Fruit fly (Drosophila melanogaster): ENCODE measurements around the gene retinin.

Gene retinin

dm6 chr3L:16301153-16301552, 30.6 kb upstream of the retinin start, which contains the start of gene CG4982:
TSS of gene CG4982 (plus strand) at chr3L:16301453.
- no peak for TF ChIP-seq usp (GFP tag; optimal IDR thresholded peaks at IDR 0.05)

dm6 chr3L:16303078-16303477, 28.7 kb upstream of the retinin start, which contains the start of gene CG13044:
TSS of gene CG13044 (minus strand) at chr3L:16303178.
- TF ChIP-seq Myc (optimal IDR thresholded peaks at IDR 0.05) (no peak), foxo (GFP tag; optimal IDR thresholded peaks at IDR 0.05) (no peak), sage (GFP tag; optimal IDR thresholded peaks at IDR 0.05) (no peak), br (GFP tag; optimal IDR thresholded peaks at IDR 0.05) (no peak), Hr78 (GFP tag; optimal IDR thresholded peaks at IDR 0.05) (no peak), fru (GFP tag; optimal IDR thresholded peaks at IDR 0.05) (no peak), woc (GFP tag; optimal IDR thresholded peaks at IDR 0.05) (no peak), lola (GFP tag; optimal IDR thresholded peaks at IDR 0.05) (no peak), h (GFP tag; optimal IDR thresholded peaks at IDR 0.05) (no peak), HLH106 (tag; optimal IDR thresholded peaks at IDR 0.05) (no peak), CG9705 (GFP tag; optimal IDR thresholded peaks at IDR 0.05) (no peak), ey (GFP tag; optimal IDR thresholded peaks at IDR 0.05) (no peak), sv (GFP tag; optimal IDR thresholded peaks at IDR 0.05) (no peak), psq (GFP tag; optimal IDR thresholded peaks at IDR 0.05) (no peak), CrebA (GFP tag; optimal IDR thresholded peaks at IDR 0.05; ENCODE audit: borderline replicate concordance) (no peak)

dm6 chr3L:16303982-16304381, 27.8 kb upstream of the retinin start, which contains the start of gene CG43249:
TSS of gene CG43249 (plus strand) at chr3L:16304282.
- no peak for TF ChIP-seq rgr (GFP tag; optimal IDR thresholded peaks at IDR 0.05)
- TF ChIP-seq jim (GFP tag; optimal IDR thresholded peaks at IDR 0.05), result no peak
- TF ChIP-seq sv (GFP tag; optimal IDR thresholded peaks at IDR 0.05), result no peak
- no peak for TF ChIP-seq Dif (GFP tag; optimal IDR thresholded peaks at IDR 0.05; ENCODE audit: partially characterized antibody)
- TF ChIP-seq HLH106 (tag; optimal IDR thresholded peaks at IDR 0.05), result no peak
- no peak for TF ChIP-seq Vsx2 (GFP tag; optimal IDR thresholded peaks at IDR 0.05; ENCODE audit: partially characterized antibody)

dm6 chr3L:16305820-16306650, 25.7 kb upstream of the retinin start, which contains the start of the genes CG13043 and CG13063:
TSS of gene CG13043 (minus strand) at chr3L:16305870.
TSS of gene CG13063 (plus strand) at chr3L:16306600.
- TF ChIP-seq Myc (optimal IDR thresholded peaks at IDR 0.05) (no peak), foxo (GFP tag; optimal IDR thresholded peaks at IDR 0.05) (no peak), psq (GFP tag; optimal IDR thresholded peaks at IDR 0.05) (no peak), Jra (GFP tag; optimal IDR thresholded peaks at IDR 0.05) (no peak), jim (GFP tag; optimal IDR thresholded peaks at IDR 0.05) (no peak), Sp1 (GFP tag; optimal IDR thresholded peaks at IDR 0.05) (no peak), usp (GFP tag; optimal IDR thresholded peaks at IDR 0.05) (no peak), Abd-B (GFP tag; optimal IDR thresholded peaks at IDR 0.05) (no peak), tai (GFP tag; optimal IDR thresholded peaks at IDR 0.05) (no peak)

- TF ChIP-seq Rel (GFP tag; optimal IDR thresholded peaks at IDR 0.05) (no peak), Rel (tag; optimal IDR thresholded peaks at IDR 0.05) (no peak), Hr78 (GFP tag; optimal IDR thresholded peaks at IDR 0.05) (no peak), Mio (GFP tag; optimal IDR thresholded peaks at IDR 0.05) (no peak), N (GFP tag; optimal IDR thresholded peaks at IDR 0.05) (no peak), woc (GFP tag; optimal IDR thresholded peaks at IDR 0.05) (no peak), Myc (optimal IDR thresholded peaks at IDR 0.05) (no peak), foxo (GFP tag; optimal IDR thresholded peaks at IDR 0.05) (no peak), h (GFP tag; optimal IDR thresholded peaks at IDR 0.05) (no peak), Vsx2 (GFP tag; optimal IDR thresholded peaks at IDR 0.05; ENCODE audit: partially characterized antibody) (no peak), dl (GFP tag; optimal IDR thresholded peaks at IDR 0.05; ENCODE audit: insufficient read depth in 1 of 2, partially characterized antibody in 2 of 2) (no peak), pan (optimal IDR thresholded peaks at IDR 0.05) (no peak)
Observed at dm6 chr3L:16308380-16308779, 23.4 kb upstream of the retinin start, which contains the start of gene CG13042. TSS of gene CG13042 (minus strand) at chr3L:16308480.
